Fruit fly (Drosophila melanogaster) whole organism, embryonic: ENCODE results near the gene Edg78E.

Experiments used
- CG12744 ChIP-seq: fragments of 200-800 bp; sonication (Bioruptor generic); optimal IDR thresholded peaks from 2 replicates; lab custom pipeline; 2016; ENCODE audit warnings: missing biosample characterization, missing genetic modification characterization
- CG43689 ChIP-seq: fragments of 200-800 bp; sonication (Bioruptor generic); IDR thresholded peaks from 2 replicates; pipeline ENCODE4 v1.3.6; 2022; ENCODE audit warnings: missing biosample characterization, missing genetic modification characterization
- CoRest ChIP-seq: fragments of 200-800 bp; sonication (Bioruptor generic); optimal IDR thresholded peaks from 3 replicates; lab custom pipeline; 2018; ENCODE audit warnings: missing biosample characterization, mild to moderate bottlenecking, missing genetic modification characterization, moderate library complexity
- chinmo ChIP-seq: fragments of 200-800 bp; sonication (Bioruptor generic); IDR thresholded peaks from 4 replicates; pipeline ENCODE4 v1.3.6; 2022; ENCODE audit warnings: missing biosample characterization, missing genetic modification characterization; ENCODE audit not compliant: partially characterized antibody

dm6 chr3L:21324724-21325123, 27.1 kb upstream of the Edg78E start:
- TF ChIP-seq chinmo (GFP tag; lab: Robert Waterston, UW) (no peak), CG12744 (GFP tag; lab: Kevin White, UChicago) (no peak), CoRest (tag; lab: Kevin White, UChicago) (no peak), CG43689 (GFP tag; lab: Robert Waterston, UW) (no peak)
